Worm (Caenorhabditis elegans) whole organism, L4 larva: ENCODE data around the gene somi-1.

ENCODE experiments used
- D1046.2 ChIP-seq: fragments of 200-800 bp; sonication (Bioruptor generic); IDR thresholded peaks from 2 replicates; pipeline ENCODE4 v1.3.6; 2022; ENCODE audit warnings: missing genetic modification characterization, missing compliant biosample characterization
- F10B5.3 ChIP-seq: sonication (generic microtip); optimal IDR thresholded peaks from 2 replicates; lab custom pipeline; 2016; ENCODE audit warnings: mild to moderate bottlenecking, missing genetic modification characterization, missing compliant biosample characterization
- F26F4.8 ChIP-seq: fragments of 200-800 bp; sonication (Bioruptor generic); conservative IDR thresholded peaks from 2 replicates; pipeline ENCODE4 v1.3.6; 2022; ENCODE audit warnings: missing genetic modification characterization, missing compliant biosample characterization
- F37D6.2 ChIP-seq: sonication (generic microtip); optimal IDR thresholded peaks from 2 replicates; lab custom pipeline; 2016; ENCODE audit warnings: mild to moderate bottlenecking, missing genetic modification characterization, missing compliant biosample characterization
- F44E2.7 ChIP-seq: fragments of 200-800 bp; sonication (Bioruptor generic); IDR thresholded peaks from 2 replicates; pipeline ENCODE4 v2.1.2; 2022; ENCODE audit warnings: missing genetic modification characterization, missing compliant biosample characterization
- F49E8.2 ChIP-seq: sonication (generic microtip); optimal IDR thresholded peaks from 2 replicates; lab custom pipeline; 2016; ENCODE audit warnings: missing compliant biosample characterization, mild to moderate bottlenecking, missing genetic modification characterization, borderline replicate concordance
- Y75B8A.6 ChIP-seq: fragments of 200-800 bp; sonication (Bioruptor generic); IDR thresholded peaks from 2 replicates; pipeline ENCODE4 v1.3.6; 2022; ENCODE audit warnings: missing genetic modification reagents, missing genetic modification characterization, missing compliant biosample characterization
- ZK546.5 ChIP-seq, 2 experiments: sonication (generic microtip); optimal IDR thresholded peaks; 2 replicates each; lab custom pipeline; 2017; ENCODE audit warnings: missing biosample characterization in 2 of 2, missing genetic modification characterization in 2 of 2
- aha-1 ChIP-seq: fragments of 150-350 bp; peaks from one replicate; lab custom pipeline; 2014; ENCODE audit warnings: missing biosample characterization, missing genetic modification characterization
- aly-2 ChIP-seq: sonication (generic microtip); optimal IDR thresholded peaks from 2 replicates; lab custom pipeline; 2018; ENCODE audit warnings: missing biosample characterization, missing genetic modification characterization
- ceh-28 ChIP-seq: fragments of 150-350 bp; optimal IDR thresholded peaks from 2 replicates; lab custom pipeline; 2014; ENCODE audit warnings: missing biosample characterization, missing genetic modification reagents, missing genetic modification characterization
- ceh-32 ChIP-seq: sonication (generic microtip); optimal IDR thresholded peaks from 2 replicates; lab custom pipeline; 2016; ENCODE audit warnings: mild to moderate bottlenecking, missing genetic modification characterization, missing compliant biosample characterization; ENCODE audit not compliant: poor library complexity
- ceh-44 ChIP-seq: fragments of 200-800 bp; sonication (Bioruptor generic); IDR thresholded peaks from 2 replicates; pipeline ENCODE4 v1.3.6; 2022; ENCODE audit warnings: missing genetic modification reagents, missing genetic modification characterization, missing compliant biosample characterization
- ceh-62 ChIP-seq: sonication (generic microtip); optimal IDR thresholded peaks from 2 replicates; lab custom pipeline; 2017; ENCODE audit warnings: missing biosample characterization, missing genetic modification characterization
- ces-1 ChIP-seq: fragments of 150-350 bp; sonication (generic microtip); optimal IDR thresholded peaks from 4 replicates; lab custom pipeline; 2014; ENCODE audit warnings: missing biosample characterization, missing genetic modification reagents, missing genetic modification characterization
- cey-2 ChIP-seq: sonication (generic microtip); optimal IDR thresholded peaks from 3 replicates; lab custom pipeline; 2017; ENCODE audit warnings: missing genetic modification characterization, mild to moderate bottlenecking, missing compliant biosample characterization, antibody characterized with exemption, borderline replicate concordance; ENCODE audit not compliant: insufficient read depth
- daf-12 ChIP-seq: fragments of 150-350 bp; optimal IDR thresholded peaks from 2 replicates; lab custom pipeline; 2014; ENCODE audit warnings: missing biosample characterization, missing genetic modification reagents, missing genetic modification characterization
- daf-8 ChIP-seq: fragments of 200-800 bp; sonication (Bioruptor generic); IDR thresholded peaks from 2 replicates; pipeline ENCODE4 v1.3.6; 2022; ENCODE audit warnings: missing genetic modification characterization, missing compliant biosample characterization
- dmd-9 ChIP-seq: fragments of 200-800 bp; sonication (Bioruptor generic); IDR thresholded peaks from 2 replicates; pipeline ENCODE4 v1.3.6; 2022; ENCODE audit warnings: missing genetic modification reagents, missing genetic modification characterization, missing compliant biosample characterization
- duxl-1 ChIP-seq: sonication (generic microtip); optimal IDR thresholded peaks from 2 replicates; lab custom pipeline; 2016; ENCODE audit warnings: mild to moderate bottlenecking, missing genetic modification characterization, moderate library complexity, missing compliant biosample characterization; ENCODE audit not compliant: poor library complexity
- egl-43 ChIP-seq: fragments of 200-800 bp; sonication (Bioruptor generic); IDR thresholded peaks from 2 replicates; pipeline ENCODE4 v1.3.6; 2022; ENCODE audit warnings: missing genetic modification reagents, missing genetic modification characterization, missing compliant biosample characterization
- fkh-10 ChIP-seq: fragments of 150-350 bp; optimal IDR thresholded peaks from 2 replicates; lab custom pipeline; 2014; ENCODE audit warnings: missing biosample characterization, missing genetic modification reagents, missing genetic modification characterization
- fos-1 ChIP-seq: fragments of 150-350 bp; optimal IDR thresholded peaks from 2 replicates; lab custom pipeline; 2014; ENCODE audit warnings: missing biosample characterization, missing genetic modification characterization
- gei-8 ChIP-seq: fragments of 200-800 bp; sonication (Bioruptor generic); optimal IDR thresholded peaks from 2 replicates; lab custom pipeline; 2018; ENCODE audit warnings: mild to moderate bottlenecking, missing genetic modification characterization, missing compliant biosample characterization
- hlh-11 ChIP-seq: fragments of 200-800 bp; sonication (Bioruptor generic); optimal IDR thresholded peaks from 2 replicates; lab custom pipeline; 2018; ENCODE audit warnings: mild to moderate bottlenecking, missing genetic modification characterization, missing compliant biosample characterization
- hmg-1.1 ChIP-seq: fragments of 200-800 bp; sonication (Bioruptor generic); IDR thresholded peaks from 2 replicates; pipeline ENCODE4 v1.3.6; 2022; ENCODE audit warnings: missing genetic modification reagents, missing genetic modification characterization, missing compliant biosample characterization
- lin-15B ChIP-seq: fragments of 150-350 bp; sonication (generic microtip); optimal IDR thresholded peaks from 3 replicates; lab custom pipeline; 2014; ENCODE audit warnings: missing biosample characterization, missing genetic modification characterization
- lir-3 ChIP-seq: sonication (generic microtip); optimal IDR thresholded peaks from 2 replicates; lab custom pipeline; 2016; ENCODE audit warnings: mild to moderate bottlenecking, missing genetic modification characterization, missing compliant biosample characterization
- lsy-2 ChIP-seq, 2 experiments: fragments of 150-350 bp in 1 of 2; sonication (generic microtip) in 1 of 2; optimal IDR thresholded peaks; 2 replicates each; lab custom pipeline; 2014 to 2017; ENCODE audit warnings: missing biosample characterization in 2 of 2, missing genetic modification characterization in 2 of 2
- mxl-3 ChIP-seq: fragments of 200-800 bp; sonication (Bioruptor generic); optimal IDR thresholded peaks from 2 replicates; lab custom pipeline; 2018; ENCODE audit warnings: mild to moderate bottlenecking, missing genetic modification characterization, missing compliant biosample characterization
- nhr-10 ChIP-seq: fragments of 150-350 bp; optimal IDR thresholded peaks from 2 replicates; lab custom pipeline; 2014; ENCODE audit warnings: missing biosample characterization, missing genetic modification characterization
- nhr-102 ChIP-seq: sonication (generic microtip); optimal IDR thresholded peaks from 2 replicates; lab custom pipeline; 2016; ENCODE audit warnings: mild to moderate bottlenecking, missing genetic modification characterization, moderate library complexity, missing compliant biosample characterization
- nhr-25 ChIP-seq: sonication (generic microtip); optimal IDR thresholded peaks from 2 replicates; lab custom pipeline; 2017; ENCODE audit warnings: missing genetic modification characterization, mild to moderate bottlenecking, missing compliant biosample characterization, antibody characterized with exemption, moderate library complexity, borderline replicate concordance; ENCODE audit not compliant: insufficient read depth
- nhr-28 ChIP-seq: fragments of 150-350 bp; optimal IDR thresholded peaks from 2 replicates; lab custom pipeline; 2014; ENCODE audit warnings: missing biosample characterization, missing genetic modification characterization
- nhr-41 ChIP-seq: fragments of 200-800 bp; sonication (Bioruptor generic); IDR thresholded peaks from 2 replicates; pipeline ENCODE4 v1.3.6; 2022; ENCODE audit warnings: missing genetic modification reagents, missing genetic modification characterization, missing compliant biosample characterization
- nhr-48 ChIP-seq: sonication (generic microtip); optimal IDR thresholded peaks from 2 replicates; lab custom pipeline; 2016; ENCODE audit warnings: mild to moderate bottlenecking, missing genetic modification characterization, missing compliant biosample characterization
- nhr-76 ChIP-seq: fragments of 150-350 bp; optimal IDR thresholded peaks from 2 replicates; lab custom pipeline; 2014; ENCODE audit warnings: missing biosample characterization, missing genetic modification characterization
- nhr-77 ChIP-seq: fragments of 150-350 bp; optimal IDR thresholded peaks from 2 replicates; lab custom pipeline; 2014; ENCODE audit warnings: missing biosample characterization, missing genetic modification characterization
- pha-4 ChIP-seq, 2 experiments: fragments of 150-350 bp in 1 of 2; fragments of 200-800 bp in 1 of 2; sonication (Bioruptor generic) in 1 of 2; IDR thresholded peaks in 1 of 2; optimal IDR thresholded peaks in 1 of 2; 2 replicates each; pipeline versions ENCODE4 v1.3.6 to Lab custom; 2014 to 2022; ENCODE audit warnings: missing genetic modification characterization in 2 of 2, missing genetic modification reagents in 2 of 2, missing biosample characterization in 1 of 2, missing compliant biosample characterization in 1 of 2
- rbr-2 ChIP-seq: sonication (generic microtip); optimal IDR thresholded peaks from 2 replicates; lab custom pipeline; 2016; ENCODE audit warnings: missing genotype, missing genetic modification characterization, missing compliant biosample characterization
- saeg-2 ChIP-seq: fragments of 200-800 bp; sonication (Bioruptor generic); IDR thresholded peaks from 2 replicates; pipeline ENCODE4 v1.3.6; 2022; ENCODE audit warnings: missing genetic modification reagents, missing genetic modification characterization, missing compliant biosample characterization
- sdz-12 ChIP-seq: fragments of 200-800 bp; sonication (Bioruptor generic); optimal IDR thresholded peaks from 2 replicates; lab custom pipeline; 2018; ENCODE audit warnings: mild to moderate bottlenecking, missing genetic modification characterization, missing compliant biosample characterization
- set-16 ChIP-seq: fragments of 200-800 bp; sonication (Bioruptor generic); IDR thresholded peaks from 2 replicates; pipeline ENCODE4 v1.3.6; 2022; ENCODE audit warnings: missing genetic modification reagents, missing genetic modification characterization, missing compliant biosample characterization
- spr-1 ChIP-seq: sonication (generic microtip); optimal IDR thresholded peaks from 2 replicates; lab custom pipeline; 2016; ENCODE audit warnings: mild to moderate bottlenecking, missing genetic modification characterization, missing compliant biosample characterization
- spr-3 ChIP-seq: fragments of 200-800 bp; sonication (Bioruptor generic); optimal IDR thresholded peaks from 2 replicates; lab custom pipeline; 2018; ENCODE audit warnings: mild to moderate bottlenecking, missing genetic modification characterization, missing compliant biosample characterization
- tra-1 ChIP-seq: fragments of 200-800 bp; sonication (Bioruptor generic); IDR thresholded peaks from 2 replicates; pipeline ENCODE4 v1.3.6; 2022; ENCODE audit warnings: missing genetic modification reagents, missing genetic modification characterization, missing compliant biosample characterization
- unc-39 ChIP-seq: sonication (generic microtip); optimal IDR thresholded peaks from 2 replicates; lab custom pipeline; 2017; ENCODE audit warnings: missing biosample characterization, missing genetic modification characterization
- vab-7 ChIP-seq: fragments of 200-800 bp; sonication (Bioruptor generic); IDR thresholded peaks from 2 replicates; pipeline ENCODE4 v1.3.6; 2022; ENCODE audit warnings: missing genetic modification reagents, missing genetic modification characterization, missing compliant biosample characterization
- zag-1 ChIP-seq: fragments of 150-350 bp; optimal IDR thresholded peaks from 2 replicates; lab custom pipeline; 2014; ENCODE audit warnings: missing biosample characterization, missing genetic modification characterization
- zfp-2 ChIP-seq: sonication (generic microtip); optimal IDR thresholded peaks from 2 replicates; lab custom pipeline; 2016; ENCODE audit warnings: mild to moderate bottlenecking, missing genetic modification characterization, missing compliant biosample characterization
- zip-11 ChIP-seq: fragments of 200-800 bp; sonication (Bioruptor generic); IDR thresholded peaks from 2 replicates; pipeline ENCODE4 v1.3.6; 2022; ENCODE audit warnings: missing genetic modification characterization, missing compliant biosample characterization
- zip-2 ChIP-seq: fragments of 150-350 bp; optimal IDR thresholded peaks from 2 replicates; lab custom pipeline; 2014; ENCODE audit warnings: missing biosample characterization, missing genetic modification characterization

somi-1 gene

ce11 chrV:13371336-13371735 is 19.9 kb downstream of the somi-1 start (continued):
- TF ChIP-seq nhr-48 (tag; lab: Kevin White, UChicago), result peak; percentile 62
- TF ChIP-seq nhr-25 (tag; lab: Kevin White, UChicago), result peak; percentile 94
- TF ChIP-seq aly-2, result no peak
- TF ChIP-seq mxl-3, result peak; percentile 57
- no peak for TF ChIP-seq sdz-12 (GFP tag; lab: Kevin White, UChicago)
- TF ChIP-seq F49E8.2 (tag; lab: Kevin White, UChicago), result no peak
- TF ChIP-seq zag-1 (tag; lab: Kevin White, UChicago), result no peak
- TF ChIP-seq ZK546.5 (tag; optimal IDR thresholded peaks at IDR 0.05; lab: Kevin White, UChicago), result no peak
- TF ChIP-seq unc-39 (tag; lab: Kevin White, UChicago), result no peak
- no peak for TF ChIP-seq nhr-77 (tag; lab: Kevin White, UChicago)
- no peak for TF ChIP-seq ceh-62 (tag; lab: Kevin White, UChicago)
- TF ChIP-seq set-16 (GFP tag; lab: Robert Waterston, UW), result no peak
- TF ChIP-seq cey-2, result peak; percentile 1
- no peak for TF ChIP-seq daf-12 (tag; lab: Kevin White, UChicago)
- TF ChIP-seq zfp-2, result no peak
- TF ChIP-seq lsy-2 (tag; optimal IDR thresholded peaks at IDR 0.05; lab: Kevin White, UChicago), result peak; percentile 21 to 43
- TF ChIP-seq D1046.2 (GFP tag; lab: Robert Waterston, UW), result no peak
- no peak for TF ChIP-seq fkh-10 (GFP tag; lab: Kevin White, UChicago)
- no peak for TF ChIP-seq lin-15B
- peak; percentile 6 for TF ChIP-seq nhr-102
- no peak for TF ChIP-seq zip-2 (tag; lab: Kevin White, UChicago)
- peak; percentile 90 for TF ChIP-seq nhr-28
- no peak for TF ChIP-seq zip-11 (GFP tag; lab: Robert Waterston, UW)
- TF ChIP-seq gei-8, result no peak
- TF ChIP-seq spr-3 (GFP tag; lab: Kevin White, UChicago), result no peak
- TF ChIP-seq egl-43, result no peak
- peak; percentile 72 for TF ChIP-seq hlh-11
- peak; percentile 96 for TF ChIP-seq aha-1
- no peak for TF ChIP-seq tra-1 (GFP tag; lab: Robert Waterston, UW)
- no peak for TF ChIP-seq fos-1
- TF ChIP-seq F37D6.2 (tag; lab: Kevin White, UChicago), result no peak
- TF ChIP-seq saeg-2 (GFP tag; lab: Robert Waterston, UW), result no peak
- TF ChIP-seq ceh-32 (tag; lab: Kevin White, UChicago), result no peak
- no peak for TF ChIP-seq nhr-76 (tag; lab: Kevin White, UChicago)
- no peak for TF ChIP-seq ceh-28
- no peak for TF ChIP-seq dmd-9 (GFP tag; lab: Robert Waterston, UW)
- no peak for TF ChIP-seq nhr-41 (GFP tag; lab: Robert Waterston, UW)
- TF ChIP-seq F44E2.7 (GFP tag; lab: Robert Waterston, UW), result no peak
- TF ChIP-seq F26F4.8 (GFP tag; lab: Robert Waterston, UW), result no peak
- TF ChIP-seq spr-1, result no peak
- TF ChIP-seq daf-8 (GFP tag; lab: Robert Waterston, UW), result no peak
- no peak for TF ChIP-seq ceh-44 (GFP tag; lab: Robert Waterston, UW)
- no peak for TF ChIP-seq pha-4 (GFP tag; IDR thresholded peaks at IDR 0.05; lab: Robert Waterston, UW)
- no peak for TF ChIP-seq pha-4 (tag; optimal IDR thresholded peaks at IDR 0.05; lab: Kevin White, UChicago)
- TF ChIP-seq vab-7 (GFP tag; lab: Robert Waterston, UW), result no peak
- no peak for TF ChIP-seq lir-3
- no peak for TF ChIP-seq rbr-2
- no peak for TF ChIP-seq hmg-1.1 (GFP tag; lab: Robert Waterston, UW)
- TF ChIP-seq Y75B8A.6 (GFP tag; lab: Robert Waterston, UW), result no peak
- TF ChIP-seq nhr-10 (tag; lab: Kevin White, UChicago), result no peak
- TF ChIP-seq F10B5.3 (tag; lab: Kevin White, UChicago), result no peak
- TF ChIP-seq ces-1 (GFP tag; lab: Kevin White, UChicago), result no peak
- TF ChIP-seq duxl-1 (tag; lab: Kevin White, UChicago), result no peak
